Fruit fly (Drosophila melanogaster): ENCODE results near the gene Pmi.

Pmi gene

DNA sequence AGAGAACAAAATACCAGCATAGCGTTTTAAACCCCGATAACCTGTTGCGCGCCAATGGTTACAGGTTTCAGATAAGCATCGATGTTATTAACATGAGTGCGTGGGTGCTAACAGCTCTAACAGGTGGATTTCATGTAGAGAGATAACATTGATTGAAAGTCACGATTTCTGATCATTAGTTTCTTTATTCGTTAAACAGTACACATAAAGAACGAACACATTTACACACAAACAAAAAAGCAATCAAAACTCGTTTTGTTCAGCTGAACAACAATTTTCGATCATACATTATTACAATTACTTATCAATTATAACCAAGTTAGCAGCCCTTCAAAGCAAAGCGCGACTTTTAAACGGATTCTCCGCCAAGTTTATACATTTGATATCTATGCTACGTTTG lies 9.8 kb downstream of the Pmi start (continued):
- TF ChIP-seq Hr51 (GFP tag; optimal IDR thresholded peaks at IDR 0.05): no peak
- no peak for TF ChIP-seq knrl (GFP tag; IDR thresholded peaks at IDR 0.05; ENCODE audit: partially characterized antibody)
- TF ChIP-seq CG10543 (GFP tag; optimal IDR thresholded peaks at IDR 0.05): no peak
- peak; percentile 34; the same call in 1 of the 2 replicates for TF ChIP-seq stc (GFP tag; IDR thresholded peaks at IDR 0.05)
- TF ChIP-seq Kr (GFP tag; optimal IDR thresholded peaks at IDR 0.05): no peak
- TF ChIP-seq h (optimal IDR thresholded peaks at IDR 0.05): no peak
- no peak for TF ChIP-seq CG11723 (GFP tag; optimal IDR thresholded peaks at IDR 0.05)
- no peak for TF ChIP-seq TFAM (GFP tag; optimal IDR thresholded peaks at IDR 0.05)
- no peak for TF ChIP-seq CG17385 (GFP tag; optimal IDR thresholded peaks at IDR 0.05)
- peak; percentile 57 for TF ChIP-seq gem (tag; optimal IDR thresholded peaks at IDR 0.05)
- no peak for TF ChIP-seq jing (GFP tag; optimal IDR thresholded peaks at IDR 0.05)
- no peak for TF ChIP-seq tup (GFP tag; optimal IDR thresholded peaks at IDR 0.05)
- TF ChIP-seq D19B (GFP tag; optimal IDR thresholded peaks at IDR 0.05): no peak
- peak; percentile 22 to 46 for TF ChIP-seq dpn (GFP tag; optimal IDR thresholded peaks at IDR 0.05)
- peak; percentile 42 for TF ChIP-seq CG10267 (tag; optimal IDR thresholded peaks at IDR 0.05)
- TF ChIP-seq CG1792 (GFP tag; optimal IDR thresholded peaks at IDR 0.05): peak; percentile 44
- TF ChIP-seq CG6683 (GFP tag; optimal IDR thresholded peaks at IDR 0.05): no peak
- no peak for TF ChIP-seq hbn (GFP tag; IDR thresholded peaks at IDR 0.05; ENCODE audit: partially characterized antibody)
- TF ChIP-seq Dad (GFP tag; optimal IDR thresholded peaks at IDR 0.05): peak; percentile 18
- peak; percentile 30 for TF ChIP-seq BEAF-32 (GFP tag; optimal IDR thresholded peaks at IDR 0.05)
- TF ChIP-seq en (GFP tag; optimal IDR thresholded peaks at IDR 0.05): no peak
- no peak for TF ChIP-seq CG13296 (GFP tag; optimal IDR thresholded peaks at IDR 0.05)
- peak; percentile 22 for TF ChIP-seq Chrac-16 (GFP tag; optimal IDR thresholded peaks at IDR 0.05)
- no peak for TF ChIP-seq tll (GFP tag; optimal IDR thresholded peaks at IDR 0.05)
- no peak; the same call in 1 of the 2 replicates for TF ChIP-seq CG31441 (GFP tag; IDR thresholded peaks at IDR 0.05)
- TF ChIP-seq CG3995 (GFP tag; optimal IDR thresholded peaks at IDR 0.05): peak; percentile 96
- TF ChIP-seq Dll (GFP tag; IDR thresholded peaks at IDR 0.05; ENCODE audit: partially characterized antibody): peak; percentile 38; the same call in 1 of the 4 replicates
- TF ChIP-seq ato (GFP tag; IDR thresholded peaks at IDR 0.05; ENCODE audit: partially characterized antibody): no peak
- TF ChIP-seq CG13624 (GFP tag; optimal IDR thresholded peaks at IDR 0.05): peak; percentile 65
- no peak for TF ChIP-seq CG11560 (tag; IDR thresholded peaks at IDR 0.05)
- TF ChIP-seq Hand (GFP tag; optimal IDR thresholded peaks at IDR 0.05): no peak
- TF ChIP-seq da (GFP tag; optimal IDR thresholded peaks at IDR 0.05): no peak
- no peak for TF ChIP-seq CG11093 (GFP tag; IDR thresholded peaks at IDR 0.05)
- no peak for TF ChIP-seq Hmr (GFP tag; optimal IDR thresholded peaks at IDR 0.05)
- no peak for TF ChIP-seq Awh (GFP tag; IDR thresholded peaks at IDR 0.05)
- TF ChIP-seq CG8765 (GFP tag; IDR thresholded peaks at IDR 0.05): no peak
- no peak for TF ChIP-seq CG1602 (GFP tag; optimal IDR thresholded peaks at IDR 0.05)
- no peak for TF ChIP-seq vnd (GFP tag; IDR thresholded peaks at IDR 0.05; ENCODE audit: partially characterized antibody)
- TF ChIP-seq CG6765 (GFP tag; optimal IDR thresholded peaks at IDR 0.05): peak; percentile 51
- TF ChIP-seq CG8478 (optimal IDR thresholded peaks at IDR 0.05): no peak
- TF ChIP-seq slou (GFP tag; optimal IDR thresholded peaks at IDR 0.05): no peak
- TF ChIP-seq CG6689 (GFP tag; IDR thresholded peaks at IDR 0.05): no peak
- no peak for TF ChIP-seq CG3847 (GFP tag; IDR thresholded peaks at IDR 0.05)
- no peak for TF ChIP-seq Mad (GFP tag; optimal IDR thresholded peaks at IDR 0.05)
- TF ChIP-seq hb (GFP tag; IDR thresholded peaks at IDR 0.05; ENCODE audit: partially characterized antibody): no peak
- TF ChIP-seq tap (tag; optimal IDR thresholded peaks at IDR 0.05): no peak
- no peak for TF ChIP-seq CG2875 (GFP tag; optimal IDR thresholded peaks at IDR 0.05)
- TF ChIP-seq CG4617 (GFP tag; optimal IDR thresholded peaks at IDR 0.05; ENCODE audit: borderline replicate concordance): no peak
- no peak for TF ChIP-seq Sox102F (GFP tag; optimal IDR thresholded peaks at IDR 0.05)
- no peak for TF ChIP-seq MESR4 (GFP tag; optimal IDR thresholded peaks at IDR 0.05)
- peak; percentile 22 for TF ChIP-seq Dip3 (GFP tag; optimal IDR thresholded peaks at IDR 0.05)

All from whole organism, embryonic.